Fruit fly (Drosophila melanogaster): ENCODE data around the gene Dhod.

The Dhod gene

dm6 chr3R:8659200-8659897, 6.6 kb upstream of the Dhod start (continued):
- TF ChIP-seq CG3032 (tag; optimal IDR thresholded peaks at IDR 0.05) (peak; percentile 21), pdm3 (GFP tag; optimal IDR thresholded peaks at IDR 0.05) (peak; percentile 61), CG16779 (tag; optimal IDR thresholded peaks at IDR 0.05) (peak; percentile 3), CG1621 (tag; optimal IDR thresholded peaks at IDR 0.05) (no peak), svp (GFP tag) (peak; percentile 87), CG8119 (GFP tag; IDR thresholded peaks at IDR 0.05) (0 out of 3 replicates have a peak, but pooled peaks have one; percentile 28), achi (GFP tag; optimal IDR thresholded peaks at IDR 0.05) (peak; percentile 68), Ets96B (tag; optimal IDR thresholded peaks at IDR 0.05) (peak; percentile 15), esn (GFP tag; optimal IDR thresholded peaks at IDR 0.05) (peak; percentile 80), CG4318 (GFP tag; optimal IDR thresholded peaks at IDR 0.05) (peak; percentile 41)

- TF ChIP-seq Ets96B (tag; optimal IDR thresholded peaks at IDR 0.05): no peak
- peak; percentile 5; the same call in 1 of the 3 replicates for TF ChIP-seq eg (GFP tag; IDR thresholded peaks at IDR 0.05)
- peak; percentile 94 for TF ChIP-seq CG1621 (tag; optimal IDR thresholded peaks at IDR 0.05)
- TF ChIP-seq CG16779 (tag; optimal IDR thresholded peaks at IDR 0.05): peak; percentile 0
Observed at dm6 chr3R:8658688-8659087, 6.0 kb upstream of the Dhod start.

dm6 chr3R:8654666-8655065, 1.9 kb upstream of the Dhod start, which contains the start of gene CG42489:
CG42489 (minus strand) TSS chr3R:8654766.
- TF ChIP-seq topi (GFP tag; optimal IDR thresholded peaks at IDR 0.05) (no peak), CG34406 (GFP tag; optimal IDR thresholded peaks at IDR 0.05) (no peak), Hr38 (GFP tag; optimal IDR thresholded peaks at IDR 0.05) (no peak), CG32006 (GFP tag; optimal IDR thresholded peaks at IDR 0.05) (no peak), CG6854 (GFP tag; optimal IDR thresholded peaks at IDR 0.05) (no peak), CG8632 (GFP tag; optimal IDR thresholded peaks at IDR 0.05) (no peak), CG3919 (GFP tag; optimal IDR thresholded peaks at IDR 0.05) (no peak), fd59A (GFP tag; optimal IDR thresholded peaks at IDR 0.05) (no peak), eg (GFP tag; IDR thresholded peaks at IDR 0.05) (no peak), CG10631 (GFP tag; optimal IDR thresholded peaks at IDR 0.05) (no peak), Eip75B (GFP tag; optimal IDR thresholded peaks at IDR 0.05) (no peak), Hr4 (GFP tag; optimal IDR thresholded peaks at IDR 0.05) (no peak), dsx (GFP tag; optimal IDR thresholded peaks at IDR 0.05; ENCODE audit: poor library complexity, severe bottlenecking) (no peak), net (GFP tag; optimal IDR thresholded peaks at IDR 0.05) (no peak), CG4318 (GFP tag; optimal IDR thresholded peaks at IDR 0.05) (no peak)

- TF ChIP-seq CG6163 (GFP tag; IDR thresholded peaks at IDR 0.05) (no peak), fkh (GFP tag; optimal IDR thresholded peaks at IDR 0.05) (peak; percentile 40)
Observed at dm6 chr3R:8654058-8654457, 1.3 kb upstream of the Dhod start.

dm6 chr3R:8650741-8651140, 2.0 kb downstream of the Dhod start, which contains the start of the genes Mkk4 and SLIRP2:
Mkk4 (minus strand) TSS chr3R:8650796.
SLIRP2 (plus strand) TSS chr3R:8651084.
- TF ChIP-seq dsx (GFP tag; optimal IDR thresholded peaks at IDR 0.05; ENCODE audit: poor library complexity, severe bottlenecking) (peak; percentile 98), CG10631 (GFP tag; optimal IDR thresholded peaks at IDR 0.05) (peak; percentile 99), Ets96B (tag; optimal IDR thresholded peaks at IDR 0.05) (peak; percentile 98), CG6163 (GFP tag; IDR thresholded peaks at IDR 0.05) (peak; percentile 99), CG3919 (GFP tag; optimal IDR thresholded peaks at IDR 0.05) (peak; percentile 99), acj6 (GFP tag; optimal IDR thresholded peaks at IDR 0.05) (peak; percentile 99), CG4318 (GFP tag; optimal IDR thresholded peaks at IDR 0.05) (peak; percentile 98), CG11294 (GFP tag; IDR thresholded peaks at IDR 0.05) (peak; percentile 98), CG32006 (GFP tag; optimal IDR thresholded peaks at IDR 0.05) (peak; percentile 99), Sox14 (GFP tag; optimal IDR thresholded peaks at IDR 0.05) (peak; percentile 99), fd85E (GFP tag; optimal IDR thresholded peaks at IDR 0.05) (peak; percentile 94), Gug (GFP tag; IDR thresholded peaks at IDR 0.05) (peak; percentile 99), Smox (GFP tag; optimal IDR thresholded peaks at IDR 0.05) (peak; percentile 99), OdsH (GFP tag; optimal IDR thresholded peaks at IDR 0.05) (peak; percentile 99), achi (GFP tag; optimal IDR thresholded peaks at IDR 0.05) (peak; percentile 98), CG6854 (GFP tag; optimal IDR thresholded peaks at IDR 0.05) (peak; percentile 94), esn (GFP tag; optimal IDR thresholded peaks at IDR 0.05) (peak; percentile 99), CG16779 (tag; optimal IDR thresholded peaks at IDR 0.05) (peak; percentile 94), CG8632 (GFP tag; optimal IDR thresholded peaks at IDR 0.05) (peak; percentile 98), fkh (GFP tag; optimal IDR thresholded peaks at IDR 0.05) (peak; percentile 93), CG15336 (GFP tag; IDR thresholded peaks at IDR 0.05) (peak; percentile 99), Eip78C (GFP tag) (peak; percentile 100), CG8319 (GFP tag; optimal IDR thresholded peaks at IDR 0.05) (peak; percentile 97), CG6276 (GFP tag; optimal IDR thresholded peaks at IDR 0.05) (peak; percentile 98), Hr38 (GFP tag; optimal IDR thresholded peaks at IDR 0.05) (peak; percentile 90), net (GFP tag; optimal IDR thresholded peaks at IDR 0.05) (peak; percentile 99), CG8119 (GFP tag; IDR thresholded peaks at IDR 0.05) (peak; percentile 99), CG10669 (GFP tag; optimal IDR thresholded peaks at IDR 0.05) (peak; percentile 99), Eip93F (GFP tag; optimal IDR thresholded peaks at IDR 0.05) (peak; percentile 96), CG6792 (GFP tag; optimal IDR thresholded peaks at IDR 0.05) (peak; percentile 99)

Measured in whole organism, prepupa.